Worm (Caenorhabditis elegans): Measurements from ENCODE around the gene srz-69.

ce11 chrIV:3497909-3498308 lies 20.9 kb upstream of the srz-69 start, which contains the start of gene ceh-53:
- TF ChIP-seq fos-1 (tag; optimal IDR thresholded peaks at IDR 0.05): no peak
- TF ChIP-seq D1046.2 (GFP tag; IDR thresholded peaks at IDR 0.05): no peak

Data from whole organism, L4 larva.